Fruit fly (Drosophila melanogaster) whole organism: Measurements from ENCODE around the gene CG11723.

Experiments used
- CG8478 ChIP-seq: fragments of >200 bp; optimal IDR thresholded peaks from 2 replicates; lab custom pipeline; 2018; ENCODE audit warnings: inconsistent platforms
- Dll ChIP-seq: fragments of >200 bp; optimal IDR thresholded peaks from 2 replicates; lab custom pipeline; 2017
- EcR ChIP-seq, 2 experiments: fragments of >200 bp; optimal IDR thresholded peaks; 2 replicates each; lab custom pipeline; 2017; ENCODE audit warnings: missing biosample characterization in 2 of 2, missing genetic modification characterization in 2 of 2, missing genetic modification reagents in 2 of 2
- pan ChIP-seq: fragments of >200 bp; optimal IDR thresholded peaks from 2 replicates; lab custom pipeline; 2017
- psq ChIP-seq: fragments of >200 bp; optimal IDR thresholded peaks from 2 replicates; lab custom pipeline; 2017
- usp ChIP-seq: fragments of >200 bp; optimal IDR thresholded peaks from 2 replicates; lab custom pipeline; 2017; ENCODE audit warnings: missing biosample characterization, missing genetic modification characterization, mixed read lengths

Gene CG11723

DNA sequence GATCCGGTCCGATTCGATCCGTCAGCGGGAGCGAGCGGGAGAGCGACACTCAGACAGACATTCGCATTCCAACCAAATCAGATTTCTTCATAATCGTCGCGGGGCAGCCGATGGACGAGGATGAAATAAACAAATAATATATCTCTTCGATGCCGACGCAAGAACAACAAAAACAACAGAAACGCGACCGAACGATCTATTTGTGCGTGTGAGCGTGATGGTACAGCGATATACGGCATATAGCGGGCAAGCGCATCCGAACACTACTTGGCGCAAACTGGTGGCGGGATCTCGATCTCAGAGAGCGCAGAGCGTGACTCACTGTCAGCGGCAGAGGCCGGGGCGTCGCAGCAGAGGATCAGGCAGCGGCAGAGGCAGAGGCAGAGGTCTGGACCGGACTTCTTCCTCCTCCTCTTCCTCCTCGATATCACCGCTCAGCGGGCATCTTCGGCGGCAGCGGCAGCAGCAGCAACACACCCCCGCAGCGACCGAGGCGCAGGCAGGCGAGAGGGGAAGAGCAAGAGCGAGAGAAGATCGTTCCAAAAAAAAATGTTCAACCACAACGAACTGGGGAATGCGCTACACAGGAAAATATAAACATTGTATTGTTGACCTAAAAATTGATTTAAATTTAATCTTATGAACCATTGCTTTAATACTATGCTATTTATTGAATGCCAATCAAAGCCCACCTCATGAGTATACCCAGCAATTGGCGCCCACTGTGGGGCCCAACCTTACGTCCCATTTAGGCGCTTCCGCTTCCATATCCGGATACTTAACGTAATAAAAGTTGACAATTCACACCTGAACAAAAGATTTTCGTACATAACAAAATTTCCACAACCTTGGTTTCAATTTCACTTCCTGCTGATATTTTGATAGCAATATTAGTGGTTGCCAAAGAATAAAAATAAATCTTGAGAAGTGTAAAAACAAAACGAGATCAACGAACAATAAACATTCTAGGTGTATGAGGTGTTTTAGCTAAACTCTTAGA is 14.5 kb upstream of the CG11723 start:
- TF ChIP-seq pan (no peak), Dll (lab: Kevin White, UChicago) (peak; percentile 83)

DNA sequence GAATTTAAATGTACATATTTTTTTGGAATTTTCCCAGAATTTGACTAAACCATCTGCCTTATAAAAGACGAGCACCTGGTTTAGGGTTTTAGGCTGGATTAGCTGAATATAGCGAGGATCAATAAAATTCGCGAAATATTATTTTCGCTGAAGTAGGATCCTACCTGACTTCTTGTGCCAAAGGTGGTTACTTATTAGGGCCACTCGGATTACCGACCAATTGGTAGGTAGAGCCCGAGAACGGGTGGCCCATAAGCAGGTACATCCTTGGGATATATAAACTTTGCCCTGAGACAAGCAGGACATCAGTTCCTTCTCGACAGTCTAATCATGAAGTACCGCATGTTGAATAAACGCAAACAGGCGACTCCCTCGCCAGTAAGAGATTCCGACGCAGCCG is 8.4 kb upstream of the CG11723 start, which contains the start of gene CG15382:
CG15382 (plus strand) TSS at position 301 of the 400 bp plus-strand sequence.
- TF ChIP-seq EcR (GFP tag; optimal IDR thresholded peaks at IDR 0.05; lab: Kevin White, UChicago): no peak
- no peak for TF ChIP-seq Dll (lab: Kevin White, UChicago)
- no peak for TF ChIP-seq pan
- no peak for TF ChIP-seq usp (GFP tag; lab: Kevin White, UChicago)
- TF ChIP-seq CG8478 (lab: Kevin White, UChicago): no peak
- TF ChIP-seq psq (lab: Kevin White, UChicago): no peak

DNA sequence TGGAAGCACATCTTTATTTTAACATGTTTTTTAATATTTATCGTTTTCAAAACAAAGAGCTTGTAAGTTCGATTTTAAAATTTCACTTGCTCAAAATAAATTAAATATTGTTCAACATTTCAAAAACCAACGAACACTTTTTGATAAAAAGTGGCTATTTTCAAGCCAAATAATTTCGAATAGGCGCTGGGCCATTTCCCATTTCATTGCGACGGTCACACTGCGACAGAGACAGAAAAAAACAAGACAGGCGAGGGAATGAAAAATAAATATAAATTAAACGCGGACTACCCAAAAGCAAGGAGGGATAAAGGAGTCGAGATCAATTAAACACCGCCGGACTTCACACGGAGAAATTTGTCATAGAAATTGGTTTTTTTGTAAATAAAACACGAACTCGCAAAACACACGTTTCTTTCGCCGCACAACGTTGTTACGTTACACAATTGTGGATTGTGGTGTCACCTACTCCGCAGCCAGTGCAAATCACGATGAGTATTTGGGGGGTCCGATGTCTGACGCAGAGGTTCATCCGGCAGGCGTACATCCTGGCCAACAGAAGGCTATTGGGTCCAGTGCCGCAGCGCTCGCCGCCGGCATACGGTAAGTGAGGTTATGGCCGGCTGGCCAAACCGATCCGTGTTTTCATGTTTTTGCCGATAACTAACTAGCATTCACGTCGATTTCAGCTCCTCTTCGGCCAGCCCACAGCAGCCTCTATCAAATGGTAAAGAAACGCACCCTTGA is 4.6 kb upstream of the CG11723 start, which contains the start of gene AIF:
AIF (plus strand) TSS at position 211 of the 747 bp plus-strand sequence.
- TF ChIP-seq CG8478 (lab: Kevin White, UChicago): no peak
- TF ChIP-seq pan: no peak
- TF ChIP-seq psq (lab: Kevin White, UChicago): no peak
- no peak for TF ChIP-seq usp (GFP tag; lab: Kevin White, UChicago)
- no peak for TF ChIP-seq EcR (GFP tag; optimal IDR thresholded peaks at IDR 0.05; lab: Kevin White, UChicago)
- TF ChIP-seq Dll (lab: Kevin White, UChicago): no peak

DNA sequence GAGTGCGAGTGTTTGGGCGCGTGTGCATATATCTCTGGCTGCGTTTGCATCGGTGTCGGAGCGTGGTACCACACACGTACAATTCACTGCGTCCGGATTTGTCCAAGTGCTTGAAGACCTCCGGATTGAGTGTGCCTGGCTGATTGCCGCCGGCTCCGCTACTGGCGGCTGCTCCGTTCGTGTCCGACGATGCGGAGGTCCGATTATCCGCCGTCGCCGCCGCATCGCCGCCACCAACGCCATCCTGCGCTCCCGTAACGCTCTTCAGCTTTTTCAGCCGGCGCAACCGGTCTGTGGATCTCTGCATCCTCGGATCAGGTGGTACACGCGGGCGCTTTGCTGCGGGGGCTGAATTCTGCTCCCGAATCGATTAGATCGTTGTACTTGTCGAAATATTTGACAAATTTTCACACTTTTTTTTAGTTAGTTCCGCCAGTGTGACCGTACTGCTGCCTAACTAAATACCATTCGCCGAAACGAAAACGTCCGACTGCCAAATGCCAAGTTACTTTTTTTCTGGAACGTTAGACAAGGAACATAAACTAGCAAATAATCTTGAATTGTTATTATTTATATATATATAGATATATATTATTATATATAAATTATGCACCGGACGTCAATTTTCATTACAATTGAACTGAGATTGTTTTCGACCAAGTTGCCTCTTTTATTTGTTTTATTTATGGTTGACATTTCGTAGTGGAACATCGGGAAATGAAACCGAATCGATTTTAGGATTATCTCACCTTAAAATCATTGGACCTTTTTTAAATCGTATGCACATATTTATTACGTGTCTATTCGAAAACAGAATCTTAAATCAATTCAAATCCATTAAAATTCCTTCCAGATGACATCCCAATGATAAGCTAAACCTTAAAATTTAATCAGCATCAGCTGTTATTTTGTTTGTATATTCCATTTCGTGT is 2.1 kb downstream of the CG11723 start, which contains the start of gene tho2:
tho2 (minus strand) TSS at position 463 of the 932 bp plus-strand sequence.
- TF ChIP-seq Dll (lab: Kevin White, UChicago) (no peak), psq (lab: Kevin White, UChicago) (no peak)

DNA sequence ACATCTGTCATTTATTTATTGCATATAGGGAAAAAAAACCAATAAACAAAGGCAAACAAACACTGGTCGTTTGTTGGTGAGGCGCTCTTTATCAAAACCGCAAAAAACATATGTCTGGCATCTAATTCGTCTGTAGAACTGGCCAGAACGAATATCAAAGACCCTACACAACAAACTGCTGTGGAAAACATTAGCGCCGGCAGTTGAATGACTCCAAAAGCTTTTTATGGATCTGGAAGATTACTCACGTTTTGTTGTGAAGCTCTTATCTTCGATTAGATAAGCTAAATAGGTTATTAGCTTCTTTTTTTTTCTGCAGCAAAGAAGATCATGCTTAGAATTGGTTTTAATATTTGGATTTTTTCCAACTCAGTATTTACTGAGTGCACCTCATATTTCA is 14.1 kb downstream of the CG11723 start:
- TF ChIP-seq CG8478 (lab: Kevin White, UChicago) (no peak), psq (lab: Kevin White, UChicago) (no peak), EcR (GFP tag; optimal IDR thresholded peaks at IDR 0.05; lab: Kevin White, UChicago) (no peak)

DNA sequence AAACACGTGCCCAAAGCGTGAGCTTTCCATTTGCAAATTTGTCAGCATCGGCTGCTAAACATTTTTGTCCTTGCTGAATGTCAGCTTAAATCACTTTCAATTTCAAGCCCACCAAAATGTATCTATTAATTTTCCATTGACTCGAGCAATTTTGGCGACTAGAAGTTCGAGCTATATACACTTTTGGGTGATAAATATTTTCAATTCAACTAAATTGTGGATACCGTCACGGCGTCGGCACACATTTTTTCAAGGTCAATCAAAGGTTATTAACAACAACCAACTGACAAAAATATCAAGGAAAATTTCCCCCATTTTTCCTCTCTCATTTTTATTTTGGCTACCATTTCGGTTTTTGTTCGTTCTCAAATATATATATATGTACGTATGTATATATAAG is 14.9 kb downstream of the CG11723 start:
- TF ChIP-seq usp (GFP tag; lab: Kevin White, UChicago): no peak
- TF ChIP-seq pan: no peak
- TF ChIP-seq CG8478 (lab: Kevin White, UChicago): no peak
- TF ChIP-seq psq (lab: Kevin White, UChicago): no peak
- TF ChIP-seq Dll (lab: Kevin White, UChicago): no peak
- TF ChIP-seq EcR (GFP tag; optimal IDR thresholded peaks at IDR 0.05; lab: Kevin White, UChicago): no peak

DNA sequence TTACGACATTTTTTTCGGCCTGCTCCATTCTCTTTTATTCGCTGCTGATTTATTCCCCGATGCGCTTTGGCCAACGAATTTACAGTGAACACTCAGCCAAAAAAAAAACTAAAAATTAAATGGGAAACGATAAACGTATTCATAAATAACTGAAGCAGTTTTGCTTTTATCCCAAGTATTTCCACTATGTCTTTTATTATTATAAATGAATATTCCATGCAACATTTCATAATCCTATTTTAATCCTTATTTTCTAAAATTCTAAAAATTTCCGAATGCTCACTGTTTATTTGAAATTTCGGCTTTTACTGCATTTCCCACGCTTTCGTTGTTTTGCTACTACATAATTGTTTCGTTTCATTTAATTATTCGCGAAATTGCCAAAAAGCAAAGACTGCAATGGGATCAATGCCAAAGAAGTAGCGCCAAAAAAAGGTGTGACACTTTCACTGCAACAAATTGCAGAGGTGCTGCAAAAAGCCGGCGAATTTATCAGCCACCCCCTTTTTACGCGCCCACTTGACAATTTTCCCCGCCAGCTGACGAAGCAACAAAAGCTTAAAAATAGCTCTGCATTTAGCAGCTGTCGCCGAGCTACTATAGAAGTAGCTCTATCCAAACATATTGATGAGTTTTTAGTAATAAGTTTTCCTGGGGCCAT is 15.5 kb downstream of the CG11723 start:
- TF ChIP-seq usp (GFP tag; lab: Kevin White, UChicago) (no peak), EcR (GFP tag; optimal IDR thresholded peaks at IDR 0.05; lab: Kevin White, UChicago) (no peak), CG8478 (lab: Kevin White, UChicago) (no peak), psq (lab: Kevin White, UChicago) (no peak), Dll (lab: Kevin White, UChicago) (no peak), pan (no peak)

DNA sequence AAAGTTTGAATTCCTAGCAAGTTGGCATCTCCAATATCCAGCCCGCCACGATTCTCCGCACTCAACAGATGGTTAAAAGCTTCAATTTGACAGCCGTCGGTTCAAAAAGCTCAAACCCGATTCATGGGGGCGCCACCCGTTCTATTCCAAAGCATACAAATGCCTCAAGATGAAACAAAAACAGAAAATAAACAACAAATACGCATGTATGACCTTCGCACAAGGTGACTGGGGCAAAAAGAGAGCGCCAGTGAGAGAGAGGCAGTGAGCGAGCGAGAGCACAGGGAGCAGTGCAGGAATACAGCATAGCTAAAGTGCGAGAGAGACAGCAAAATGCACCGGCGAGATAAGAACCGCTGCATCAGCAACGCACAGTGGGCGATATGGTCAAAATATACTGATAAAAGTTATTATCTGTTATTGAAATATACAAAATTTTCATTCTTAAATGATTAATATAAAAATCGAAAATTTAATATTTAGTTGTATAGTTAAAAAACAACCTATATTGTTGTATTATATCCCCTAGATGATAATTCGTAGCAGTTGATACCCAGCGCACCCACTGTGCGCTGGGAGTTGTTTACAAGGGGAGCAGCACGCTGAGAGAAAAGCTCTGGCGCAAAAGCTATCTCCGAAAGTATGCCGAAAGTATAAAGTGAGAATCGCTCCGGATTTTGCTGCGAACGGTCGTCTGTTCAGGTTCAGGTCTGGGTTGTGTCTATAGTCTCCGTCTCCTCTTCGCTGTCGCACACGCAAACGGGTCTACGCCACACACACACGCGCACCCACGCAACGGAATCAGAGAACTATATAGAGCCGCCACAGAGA is 16.7 kb downstream of the CG11723 start, which contains the start of gene Glyp:
Glyp (plus strand) TSS at position 657 of the 831 bp plus-strand sequence.
- TF ChIP-seq CG8478 (lab: Kevin White, UChicago): peak; percentile 71
- TF ChIP-seq usp (GFP tag; lab: Kevin White, UChicago): no peak
- no peak for TF ChIP-seq EcR (GFP tag; optimal IDR thresholded peaks at IDR 0.05; lab: Kevin White, UChicago)
- TF ChIP-seq Dll (lab: Kevin White, UChicago): peak; percentile 92
- TF ChIP-seq pan: no peak

DNA sequence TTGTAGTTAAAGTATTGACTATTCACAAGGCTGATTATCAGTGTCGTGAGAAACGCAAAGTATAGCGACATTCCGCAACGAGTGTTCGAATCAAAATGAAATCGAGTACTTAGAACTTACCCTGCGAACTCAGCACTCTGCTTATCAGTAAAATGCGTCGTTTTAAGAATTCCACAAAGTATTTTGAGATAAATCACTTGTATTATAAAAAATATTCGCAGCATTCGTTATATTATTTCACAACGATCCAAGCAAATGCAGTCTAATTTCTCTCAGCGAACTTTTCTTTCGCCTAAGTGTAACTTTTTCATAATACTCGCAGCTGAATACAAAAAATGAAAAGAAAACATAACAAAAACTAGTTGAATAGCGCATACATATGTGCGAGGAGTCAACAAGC is 17.9 kb downstream of the CG11723 start, which contains the start of gene CG4259:
CG4259 (minus strand) TSS at position 101 of the 400 bp plus-strand sequence.
- TF ChIP-seq pan (no peak), psq (lab: Kevin White, UChicago) (no peak), CG8478 (lab: Kevin White, UChicago) (no peak), EcR (GFP tag; optimal IDR thresholded peaks at IDR 0.05; lab: Kevin White, UChicago) (no peak), usp (GFP tag; lab: Kevin White, UChicago) (no peak), Dll (lab: Kevin White, UChicago) (no peak)
